Fruit fly (Drosophila melanogaster) whole organism, embryonic: ENCODE results near the gene ATPsynG.

Source experiments
- Adf1 ChIP-seq: fragments of 200-800 bp; sonication (Bioruptor generic); IDR thresholded peaks from 2 replicates; pipeline ENCODE4 v1.3.6; 2022; ENCODE audit warnings: missing biosample characterization, missing genetic modification characterization
- B-H1 ChIP-seq: fragments of 200-800 bp; sonication (Bioruptor generic); IDR thresholded peaks from 3 replicates; pipeline ENCODE4 v1.3.6; 2022; ENCODE audit warnings: missing biosample characterization, missing genetic modification characterization
- CG10431 ChIP-seq: fragments of 200-800 bp; sonication (Bioruptor generic); optimal IDR thresholded peaks from 3 replicates; lab custom pipeline; 2018; ENCODE audit warnings: missing biosample characterization, mild to moderate bottlenecking, missing genetic modification characterization
- CG10959 ChIP-seq: fragments of 200-800 bp; sonication (Bioruptor generic); IDR thresholded peaks from 2 replicates; pipeline ENCODE4 v1.3.6; 2022; ENCODE audit warnings: missing biosample characterization, missing genetic modification characterization
- CG11085 ChIP-seq: fragments of 200-800 bp; sonication (Bioruptor generic); IDR thresholded peaks from 2 replicates; pipeline ENCODE4 v1.3.6; 2022; ENCODE audit warnings: missing biosample characterization, missing genetic modification characterization
- CG13775 ChIP-seq: fragments of 200-800 bp; sonication (Bioruptor generic); optimal IDR thresholded peaks from 3 replicates; lab custom pipeline; 2017; ENCODE audit warnings: missing biosample characterization, mild to moderate bottlenecking, missing genetic modification characterization
- CG16815 ChIP-seq: fragments of 200-800 bp; sonication (Bioruptor generic); optimal IDR thresholded peaks from 3 replicates; lab custom pipeline; 2017; ENCODE audit warnings: missing biosample characterization, mild to moderate bottlenecking, missing genetic modification characterization
- CG16863 ChIP-seq: fragments of 200-800 bp; sonication (Bioruptor generic); optimal IDR thresholded peaks from 3 replicates; lab custom pipeline; 2016; ENCODE audit warnings: missing biosample characterization, missing genetic modification characterization
- CG17612 ChIP-seq: fragments of 200-800 bp; sonication (Bioruptor generic); IDR thresholded peaks from 2 replicates; pipeline ENCODE4 v1.3.6; 2022; ENCODE audit warnings: missing biosample characterization, missing genetic modification characterization
- CG17802 ChIP-seq: fragments of 200-800 bp; sonication (Bioruptor generic); optimal IDR thresholded peaks from 2 replicates; lab custom pipeline; 2018; ENCODE audit warnings: missing biosample characterization, mild to moderate bottlenecking, missing genetic modification characterization, moderate library complexity
- CG18599 ChIP-seq: fragments of 200-800 bp; sonication (Bioruptor generic); optimal IDR thresholded peaks from 3 replicates; lab custom pipeline; 2017; ENCODE audit warnings: missing biosample characterization, missing genetic modification characterization, mild to moderate bottlenecking, moderate library complexity, missing genetic modification reagents
- CG2120 ChIP-seq: fragments of 200-800 bp; sonication (Bioruptor generic); optimal IDR thresholded peaks from 3 replicates; lab custom pipeline; 2016; ENCODE audit warnings: missing biosample characterization, missing genetic modification characterization
- CG2129 ChIP-seq: fragments of 200-800 bp; sonication (Bioruptor generic); IDR thresholded peaks from 2 replicates; pipeline ENCODE4 v1.3.6; 2022; ENCODE audit warnings: missing biosample characterization, missing genetic modification characterization; ENCODE audit not compliant: partially characterized antibody
- CG2712 ChIP-seq: fragments of 200-800 bp; optimal IDR thresholded peaks from 3 replicates; lab custom pipeline; 2019; ENCODE audit warnings: missing biosample characterization, mild to moderate bottlenecking, missing genetic modification characterization, moderate library complexity
- CG32767 ChIP-seq: fragments of 200-800 bp; sonication (Bioruptor generic); IDR thresholded peaks from 2 replicates; pipeline ENCODE4 v1.3.6; 2022; ENCODE audit warnings: missing biosample characterization, missing genetic modification characterization
- CG3281 ChIP-seq: fragments of 200-800 bp; sonication (Bioruptor generic); optimal IDR thresholded peaks from 3 replicates; lab custom pipeline; 2017; ENCODE audit warnings: missing biosample characterization, mild to moderate bottlenecking, missing genetic modification characterization
- CG4854 ChIP-seq: fragments of 200-800 bp; sonication (Bioruptor generic); optimal IDR thresholded peaks from 2 replicates; lab custom pipeline; 2016; ENCODE audit warnings: missing biosample characterization, missing genetic modification characterization, inconsistent platforms
- CG5953 ChIP-seq: fragments of 200-800 bp; sonication (Bioruptor generic); IDR thresholded peaks from 2 replicates; pipeline ENCODE4 v1.3.6; 2022; ENCODE audit warnings: missing biosample characterization, missing genetic modification characterization
- CG7357 ChIP-seq: fragments of 200-800 bp; sonication (Bioruptor generic); IDR thresholded peaks from 3 replicates; pipeline ENCODE4 v1.3.6; 2022; ENCODE audit warnings: missing biosample characterization, missing genetic modification characterization
- CG7556 ChIP-seq: fragments of 200-800 bp; sonication (Bioruptor generic); optimal IDR thresholded peaks from 2 replicates; lab custom pipeline; 2017; ENCODE audit warnings: missing biosample characterization, mild to moderate bottlenecking, missing genetic modification characterization
- CG8290 ChIP-seq, 3 experiments: fragments of 200-800 bp; sonication (Bioruptor generic); optimal IDR thresholded peaks; 2 replicates each; lab custom pipeline; 2016 to 2019; ENCODE audit warnings: missing biosample characterization in 3 of 3, missing genetic modification characterization in 3 of 3, mild to moderate bottlenecking in 2 of 3, moderate library complexity in 1 of 3
- CG8765 ChIP-seq: fragments of 200-800 bp; sonication (Bioruptor generic); IDR thresholded peaks from 2 replicates; pipeline ENCODE4 v1.3.6; 2022; ENCODE audit warnings: missing biosample characterization, missing genetic modification characterization
- CG9437 ChIP-seq: fragments of 200-800 bp; sonication (Bioruptor generic); optimal IDR thresholded peaks from 2 replicates; lab custom pipeline; 2018; ENCODE audit warnings: missing biosample characterization, mild to moderate bottlenecking, missing genetic modification characterization
- CTCF ChIP-seq: fragments of 200-800 bp; sonication (Bioruptor generic); optimal IDR thresholded peaks from 2 replicates; lab custom pipeline; 2017; ENCODE audit warnings: missing biosample characterization, mild to moderate bottlenecking, missing genetic modification characterization, moderate library complexity
- CoRest ChIP-seq: fragments of 200-800 bp; sonication (Bioruptor generic); optimal IDR thresholded peaks from 3 replicates; lab custom pipeline; 2018; ENCODE audit warnings: missing biosample characterization, mild to moderate bottlenecking, missing genetic modification characterization, moderate library complexity
- D19B ChIP-seq: fragments of 200-800 bp; sonication (Bioruptor generic); optimal IDR thresholded peaks from 2 replicates; lab custom pipeline; 2017; ENCODE audit warnings: missing biosample characterization, mild to moderate bottlenecking, missing genetic modification characterization
- Fer1 ChIP-seq: fragments of 200-800 bp; sonication (Bioruptor generic); optimal IDR thresholded peaks from 2 replicates; lab custom pipeline; 2017; ENCODE audit warnings: missing biosample characterization, mild to moderate bottlenecking, missing genetic modification characterization
- Lhr ChIP-seq: fragments of 200-800 bp; sonication (Bioruptor generic); optimal IDR thresholded peaks from 3 replicates; lab custom pipeline; 2017; ENCODE audit warnings: mild to moderate bottlenecking, missing biosample characterization, missing genetic modification reagents, missing genetic modification characterization
- Mad ChIP-seq: fragments of 200-800 bp; sonication (Bioruptor generic); optimal IDR thresholded peaks from 2 replicates; lab custom pipeline; 2016; ENCODE audit warnings: missing biosample characterization, missing genetic modification characterization
- Mes4 ChIP-seq: fragments of 200-800 bp; sonication (Bioruptor generic); optimal IDR thresholded peaks from 2 replicates; lab custom pipeline; 2016; ENCODE audit warnings: missing biosample characterization, missing genetic modification characterization
- NK7.1 ChIP-seq: fragments of 200-800 bp; sonication (Bioruptor generic); optimal IDR thresholded peaks from 3 replicates; lab custom pipeline; 2016; ENCODE audit warnings: missing biosample characterization, missing genetic modification characterization
- Ptx1 ChIP-seq: fragments of 200-800 bp; sonication (Bioruptor generic); IDR thresholded peaks from 2 replicates; pipeline ENCODE4 v1.3.6; 2022; ENCODE audit warnings: missing biosample characterization, missing genetic modification characterization
- Vsx1 ChIP-seq: fragments of 200-800 bp; sonication (Bioruptor generic); optimal IDR thresholded peaks from 2 replicates; lab custom pipeline; 2017; ENCODE audit warnings: missing biosample characterization, mild to moderate bottlenecking, missing genetic modification characterization, missing genetic modification reagents
- cad ChIP-seq: fragments of >200 bp; optimal IDR thresholded peaks from 2 replicates; lab custom pipeline; 2017; ENCODE audit warnings: missing biosample characterization, missing genetic modification characterization
- crol ChIP-seq: fragments of 200-800 bp; sonication (Bioruptor generic); IDR thresholded peaks from 2 replicates; pipeline ENCODE4 v1.3.6; 2022; ENCODE audit warnings: missing biosample characterization, missing genetic modification characterization
- dan ChIP-seq: fragments of 200-800 bp; sonication (Bioruptor generic); IDR thresholded peaks from 2 replicates; pipeline ENCODE4 v1.3.6; 2022; ENCODE audit warnings: missing biosample characterization, missing genetic modification characterization
- ewg ChIP-seq: fragments of 200-800 bp; sonication (Bioruptor generic); optimal IDR thresholded peaks from 3 replicates; lab custom pipeline; 2017; ENCODE audit warnings: mild to moderate bottlenecking, missing biosample characterization, missing genetic modification reagents, missing genetic modification characterization
- gce ChIP-seq: fragments of 200-800 bp; sonication (Bioruptor generic); IDR thresholded peaks from 3 replicates; pipeline ENCODE4 v1.3.6; 2022; ENCODE audit warnings: missing biosample characterization, missing genetic modification characterization
- gem ChIP-seq: fragments of 200-800 bp; sonication (Bioruptor generic); optimal IDR thresholded peaks from 2 replicates; lab custom pipeline; 2019; ENCODE audit warnings: missing biosample characterization, mild to moderate bottlenecking, missing genetic modification characterization, moderate library complexity
- gro ChIP-seq: fragments of 200-800 bp; sonication (Bioruptor generic); optimal IDR thresholded peaks from 2 replicates; lab custom pipeline; 2016; ENCODE audit warnings: missing biosample characterization, missing genetic modification characterization
- jing ChIP-seq: fragments of 200-800 bp; sonication (Bioruptor generic); optimal IDR thresholded peaks from 2 replicates; lab custom pipeline; 2018; ENCODE audit warnings: missing biosample characterization, mild to moderate bottlenecking, missing genetic modification characterization
- ken ChIP-seq: fragments of 200-800 bp; sonication (Bioruptor generic); IDR thresholded peaks from 3 replicates; pipeline ENCODE4 v1.3.6; 2022; ENCODE audit warnings: missing biosample characterization, missing genetic modification characterization
- luna ChIP-seq: fragments of 200-800 bp; sonication (Bioruptor generic); optimal IDR thresholded peaks from 2 replicates; lab custom pipeline; 2016; ENCODE audit warnings: missing biosample characterization, missing genetic modification characterization
- mld ChIP-seq: fragments of 200-800 bp; sonication (Bioruptor generic); IDR thresholded peaks from 3 replicates; pipeline ENCODE4 v1.3.6; 2022; ENCODE audit warnings: missing biosample characterization, missing genetic modification characterization; ENCODE audit not compliant: partially characterized antibody
- nau ChIP-seq: fragments of 200-800 bp; sonication (Bioruptor generic); optimal IDR thresholded peaks from 3 replicates; lab custom pipeline; 2017; ENCODE audit warnings: missing biosample characterization, mild to moderate bottlenecking, missing genetic modification characterization, missing genetic modification reagents
- odd ChIP-seq: fragments of 200-800 bp; sonication (Bioruptor generic); optimal IDR thresholded peaks from 2 replicates; lab custom pipeline; 2017; ENCODE audit warnings: missing biosample characterization, mild to moderate bottlenecking, missing genetic modification characterization
- sd ChIP-seq: fragments of 200-800 bp; sonication (Bioruptor generic); optimal IDR thresholded peaks from 3 replicates; lab custom pipeline; 2018; ENCODE audit warnings: missing biosample characterization, mild to moderate bottlenecking, missing genetic modification characterization, moderate library complexity
- tio ChIP-seq: fragments of 200-800 bp; sonication (Bioruptor generic); optimal IDR thresholded peaks from 2 replicates; lab custom pipeline; 2017; ENCODE audit warnings: missing biosample characterization, missing genetic modification characterization, inconsistent platforms
- tna ChIP-seq: fragments of 200-800 bp; sonication (Bioruptor generic); IDR thresholded peaks from 2 replicates; pipeline ENCODE4 v1.3.6; 2022; ENCODE audit warnings: missing biosample characterization, missing genetic modification characterization; ENCODE audit not compliant: partially characterized antibody
- trem ChIP-seq: fragments of 200-800 bp; optimal IDR thresholded peaks from 3 replicates; lab custom pipeline; 2019; ENCODE audit warnings: missing biosample characterization, mild to moderate bottlenecking, missing genetic modification characterization, moderate library complexity
- trh ChIP-seq: fragments of 200-800 bp; sonication (Bioruptor generic); optimal IDR thresholded peaks from 2 replicates; lab custom pipeline; 2016; ENCODE audit warnings: missing biosample characterization, missing genetic modification characterization
- zf30C ChIP-seq: fragments of 200-800 bp; sonication (Bioruptor generic); optimal IDR thresholded peaks from 3 replicates; lab custom pipeline; 2018; ENCODE audit warnings: missing biosample characterization, mild to moderate bottlenecking, missing genetic modification characterization

Gene ATPsynG

DNA sequence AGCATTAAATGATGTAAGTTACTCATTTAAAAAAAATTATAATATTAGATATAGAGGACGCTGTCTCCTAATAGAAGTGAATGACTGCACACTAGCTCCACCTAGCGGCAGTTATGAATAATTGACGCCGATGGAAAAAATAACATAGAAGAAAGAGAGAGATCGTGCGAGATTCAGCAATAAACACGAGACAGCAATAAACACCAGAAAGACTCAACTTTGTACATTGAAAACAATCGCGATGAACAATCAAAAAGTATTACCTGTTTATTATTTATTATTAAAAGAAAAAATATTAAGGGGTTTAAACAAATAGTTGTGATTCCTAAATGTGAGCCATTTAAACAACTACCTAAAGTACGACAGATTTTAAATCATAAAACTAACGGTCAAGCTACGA, 9.9 kb upstream of the ATPsynG start (continued):
- peak; percentile 18 for TF ChIP-seq trem (tag; lab: Kevin White, UChicago)
- no peak for TF ChIP-seq Vsx1 (GFP tag; lab: Kevin White, UChicago)
- peak; percentile 97 for TF ChIP-seq CTCF (GFP tag; lab: Kevin White, UChicago)
- no peak for TF ChIP-seq Ptx1 (GFP tag; lab: Robert Waterston, UW)
- TF ChIP-seq luna (GFP tag; lab: Kevin White, UChicago): no peak
- TF ChIP-seq Adf1 (GFP tag; lab: Robert Waterston, UW): no peak
- no peak for TF ChIP-seq tio (GFP tag; lab: Kevin White, UChicago)
- TF ChIP-seq ewg (GFP tag; lab: Kevin White, UChicago): no peak
- TF ChIP-seq CG17612 (GFP tag; lab: Robert Waterston, UW): peak; percentile 26; the same call in 1 of the 2 replicates
- TF ChIP-seq trh (GFP tag; lab: Kevin White, UChicago): no peak
- no peak for TF ChIP-seq nau (GFP tag; lab: Kevin White, UChicago)
- TF ChIP-seq NK7.1 (GFP tag; lab: Kevin White, UChicago): no peak
- no peak for TF ChIP-seq CG11085 (GFP tag; lab: Robert Waterston, UW)
- TF ChIP-seq B-H1 (GFP tag; lab: Robert Waterston, UW): peak; percentile 34; the same call in 1 of the 3 replicates
- TF ChIP-seq tna: no peak
- TF ChIP-seq CG18599: no peak
- TF ChIP-seq CG4854: no peak
- no peak for TF ChIP-seq CG32767
- no peak for TF ChIP-seq CG10431 (GFP tag; lab: Kevin White, UChicago)
- no peak for TF ChIP-seq CG2129 (GFP tag; lab: Robert Waterston, UW)
- TF ChIP-seq sd (tag; lab: Kevin White, UChicago): no peak
- TF ChIP-seq Lhr (GFP tag; lab: Kevin White, UChicago): no peak
- TF ChIP-seq CG3281 (GFP tag; lab: Kevin White, UChicago): no peak
- TF ChIP-seq CG2120 (GFP tag; lab: Kevin White, UChicago): no peak
- no peak for TF ChIP-seq CG9437 (GFP tag; lab: Kevin White, UChicago)
- TF ChIP-seq dan (GFP tag; lab: Robert Waterston, UW): no peak
- no peak for TF ChIP-seq CG8765
- TF ChIP-seq ken (GFP tag; lab: Robert Waterston, UW): no peak
- peak; percentile 47 for TF ChIP-seq Fer1
- TF ChIP-seq gem (tag; lab: Kevin White, UChicago): no peak
- TF ChIP-seq zf30C: peak; percentile 49
- no peak for TF ChIP-seq CG7556 (GFP tag; lab: Kevin White, UChicago)
- TF ChIP-seq gce (GFP tag; lab: Robert Waterston, UW): no peak; the same call in 2 of the 3 replicates
- no peak for TF ChIP-seq CoRest
- no peak for TF ChIP-seq gro (GFP tag; lab: Kevin White, UChicago)
- no peak for TF ChIP-seq Mes4 (GFP tag; lab: Kevin White, UChicago)
- TF ChIP-seq odd (GFP tag; lab: Kevin White, UChicago): no peak
- TF ChIP-seq CG2712: peak; percentile 74
- no peak for TF ChIP-seq jing
- TF ChIP-seq crol (GFP tag; lab: Robert Waterston, UW): no peak
- TF ChIP-seq CG8290 (GFP tag; optimal IDR thresholded peaks at IDR 0.05; lab: Kevin White, UChicago): peak; percentile 76
- no peak for TF ChIP-seq CG8290 (tag; optimal IDR thresholded peaks at IDR 0.05; lab: Kevin White, UChicago)
- no peak for TF ChIP-seq CG17802
- peak; percentile 47 for TF ChIP-seq CG5953
- no peak for TF ChIP-seq CG16815 (GFP tag; lab: Kevin White, UChicago)
- TF ChIP-seq cad (GFP tag; lab: Kevin White, UChicago): no peak
- TF ChIP-seq CG10959 (GFP tag; lab: Robert Waterston, UW): no peak
- no peak for TF ChIP-seq mld (GFP tag; lab: Robert Waterston, UW)
- TF ChIP-seq Mad (GFP tag; lab: Kevin White, UChicago): no peak
- no peak for TF ChIP-seq CG13775 (GFP tag; lab: Kevin White, UChicago)
- no peak for TF ChIP-seq CG16863 (GFP tag; lab: Kevin White, UChicago)
- 0 out of 3 replicates have a peak, but pooled peaks have one; percentile 43 for TF ChIP-seq CG7357 (GFP tag; lab: Robert Waterston, UW)
- TF ChIP-seq D19B: no peak
